Worm (Caenorhabditis elegans): ENCODE measurements around the gene C40A11.8.

DNA sequence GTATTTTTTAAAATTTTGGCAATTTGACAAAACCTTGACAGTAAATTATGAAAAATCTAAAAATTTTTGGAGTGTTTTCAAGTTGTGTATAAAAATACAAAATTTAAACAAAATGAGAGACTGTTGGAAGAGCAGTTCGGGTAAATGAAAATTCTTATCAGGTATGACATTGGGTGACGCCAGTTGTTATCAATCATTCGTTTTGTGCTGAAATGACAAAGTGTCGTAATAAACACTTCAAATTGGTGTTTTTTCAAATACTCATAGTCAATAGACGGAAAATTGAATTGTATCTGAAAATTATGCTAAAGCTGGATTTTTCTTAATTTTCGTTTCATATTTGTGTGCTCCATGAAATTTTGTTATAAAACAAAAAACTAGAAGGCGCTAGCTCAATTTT is 28.0 kb downstream of the C40A11.8 start:
- no peak for TF ChIP-seq unc-62 (GFP tag; optimal IDR thresholded peaks at IDR 0.05 in 1 of 2)
- TF ChIP-seq unc-62 (tag; optimal IDR thresholded peaks at IDR 0.05) = no peak
- TF ChIP-seq hmg-1.1 (GFP tag; IDR thresholded peaks at IDR 0.05) = no peak
- no peak for TF ChIP-seq snpc-4 (tag; optimal IDR thresholded peaks at IDR 0.05)
- TF ChIP-seq set-16 (GFP tag; IDR thresholded peaks at IDR 0.05) = no peak

All from whole organism, L4 larva.